Worm (Caenorhabditis elegans) whole organism, young adult: ENCODE data around the gene K09F5.4.

Source experiments
- F49E8.2 ChIP-seq: sonication (generic microtip); optimal IDR thresholded peaks from 3 replicates; lab custom pipeline; 2017; ENCODE audit warnings: missing genetic modification characterization, mild to moderate bottlenecking, missing compliant biosample characterization, antibody characterized with exemption, moderate library complexity; ENCODE audit not compliant: insufficient read depth
- bed-2 ChIP-seq: fragments of 200-800 bp; sonication (Bioruptor generic); IDR thresholded peaks from 2 replicates; pipeline ENCODE4 v1.3.6; 2022; ENCODE audit warnings: missing genetic modification reagents, missing genetic modification characterization, missing compliant biosample characterization
- dpff-1 ChIP-seq: sonication (generic microtip); optimal IDR thresholded peaks from 2 replicates; lab custom pipeline; 2017; ENCODE audit warnings: mild to moderate bottlenecking, missing genetic modification characterization, missing compliant biosample characterization
- ets-4 ChIP-seq: fragments of 200-800 bp; sonication (Bioruptor generic); optimal IDR thresholded peaks from 2 replicates; lab custom pipeline; 2018; ENCODE audit warnings: mild to moderate bottlenecking, missing genetic modification characterization, missing compliant biosample characterization
- hrde-1 ChIP-seq: sonication (generic microtip); optimal IDR thresholded peaks from 2 replicates; lab custom pipeline; 2016; ENCODE audit warnings: missing genetic modification characterization, mild to moderate bottlenecking, missing compliant biosample characterization, moderate library complexity, missing genotype, missing genetic modification reagents, borderline replicate concordance
- mel-28 ChIP-seq: sonication (generic microtip); optimal IDR thresholded peaks from 2 replicates; lab custom pipeline; 2016; ENCODE audit warnings: borderline replicate concordance, mild to moderate bottlenecking, missing genetic modification characterization, missing compliant biosample characterization
- rec-8 ChIP-seq, 2 experiments: sonication (generic microtip); optimal IDR thresholded peaks; 2 replicates each; lab custom pipeline; 2016; ENCODE audit warnings: mild to moderate bottlenecking in 2 of 2, missing genetic modification characterization in 2 of 2, missing genetic modification reagents in 2 of 2, missing genotype in 2 of 2, missing biosample characterization in 1 of 2, missing compliant biosample characterization in 1 of 2, moderate library complexity in 1 of 2
- snpc-4 ChIP-seq, 5 experiments: fragments of 150-350 bp in 1 of 5; sonication (generic microtip) in 4 of 5; optimal IDR thresholded peaks; 2 replicates each; lab custom pipeline; 2014 to 2018; ENCODE audit warnings: missing genetic modification characterization in 5 of 5, missing biosample characterization in 3 of 5, antibody characterized with exemption in 2 of 5, mild to moderate bottlenecking in 2 of 5, missing compliant biosample characterization in 2 of 5, missing genotype in 2 of 5, moderate library complexity in 2 of 5, missing genetic modification reagents in 1 of 5

DNA sequence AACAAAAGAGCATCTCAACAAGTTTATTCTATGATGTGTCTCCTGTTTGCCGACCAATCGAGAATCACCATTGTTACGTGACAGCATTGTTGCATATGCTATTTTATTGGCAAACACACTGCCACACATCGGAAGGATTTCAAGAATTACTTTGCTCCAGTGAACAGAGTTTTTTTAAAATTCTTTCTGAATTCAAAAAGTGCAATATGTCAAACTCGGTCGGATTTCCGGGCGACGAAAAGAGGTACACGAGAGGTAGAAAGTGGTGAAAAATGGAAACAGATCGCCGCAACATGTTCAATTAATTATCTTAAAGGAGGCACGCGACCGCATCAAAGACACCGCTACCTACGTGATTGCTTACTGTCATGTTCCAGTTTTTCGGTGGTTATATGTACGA is 39.5 kb upstream of the K09F5.4 start:
- no peak for TF ChIP-seq bed-2
- no peak for TF ChIP-seq ets-4
- no peak for TF ChIP-seq dpff-1 (tag; lab: Kevin White, UChicago)
- no peak for TF ChIP-seq rec-8 (tag; optimal IDR thresholded peaks at IDR 0.05; lab: Kevin White, UChicago)
- TF ChIP-seq snpc-4 (GFP tag; optimal IDR thresholded peaks at IDR 0.05; lab: Kevin White, UChicago): no peak
- TF ChIP-seq snpc-4 (tag; optimal IDR thresholded peaks at IDR 0.05; lab: Kevin White, UChicago): no peak
- no peak for TF ChIP-seq F49E8.2 (tag; lab: Kevin White, UChicago)
- TF ChIP-seq hrde-1 (tag; lab: Kevin White, UChicago): no peak
- no peak for TF ChIP-seq mel-28 (tag; lab: Kevin White, UChicago)
